Fruit fly (Drosophila melanogaster) S2 (cell line): ENCODE results near the gene CG18789.

Experiments
- CG8478 ChIP-seq: fragments of >200 bp; optimal IDR thresholded peaks from 2 replicates; lab custom pipeline; 2018
- CTCF ChIP-seq, 2 experiments: fragments of >200 bp; optimal IDR thresholded peaks; 2 replicates each; lab custom pipeline; 2018

CG18789 gene

DNA sequence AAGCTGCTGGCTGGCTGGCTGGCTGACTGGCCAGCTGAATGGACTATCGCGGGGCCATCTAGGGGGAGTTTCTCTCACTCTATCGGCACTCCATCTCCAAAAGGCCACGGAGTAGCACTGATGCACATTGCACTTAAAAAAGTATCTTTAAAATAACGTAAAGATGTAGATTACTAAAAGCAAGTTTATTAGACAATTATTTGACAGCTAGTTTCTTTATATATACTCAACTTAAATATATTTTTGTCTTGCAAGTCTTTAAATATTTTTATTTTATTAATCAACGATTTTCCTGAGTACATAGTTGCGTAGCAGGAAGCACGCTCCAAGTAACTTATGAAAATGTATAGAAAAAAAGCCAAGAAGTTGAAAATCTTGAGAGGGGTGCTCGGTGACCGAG is 18.3 kb downstream of the CG18789 start:
- no peak for TF ChIP-seq CG8478 (lab: Kevin White, UChicago)
- no peak for TF ChIP-seq CTCF (optimal IDR thresholded peaks at IDR 0.05; lab: Kevin White, UChicago)

DNA sequence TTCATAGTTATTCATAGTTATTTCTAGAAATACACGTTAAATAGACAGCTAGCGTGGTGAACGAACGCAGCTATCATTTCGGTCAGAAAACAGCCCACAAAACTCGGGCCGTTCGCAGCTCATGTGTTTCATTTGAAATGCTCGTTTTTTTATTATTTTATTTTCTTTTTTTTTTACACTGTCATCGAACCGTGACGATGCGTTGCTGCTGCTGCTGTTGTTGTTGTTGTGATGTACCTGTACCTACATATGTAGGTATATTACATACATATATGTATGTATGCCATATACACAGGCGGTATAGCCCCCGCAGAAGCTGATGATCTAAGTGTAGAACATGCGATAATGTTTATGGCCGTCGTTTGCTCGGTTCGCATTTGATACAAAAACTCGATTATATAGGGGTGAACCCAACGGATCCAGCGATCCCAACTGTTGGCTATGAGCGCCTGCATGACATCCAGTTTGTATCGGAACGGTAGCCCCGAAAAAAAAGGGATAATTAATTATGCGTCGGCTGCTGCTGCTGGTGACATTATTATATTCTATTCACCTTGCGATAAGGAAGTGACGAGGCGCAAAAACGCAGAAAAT is 22.0 kb downstream of the CG18789 start:
- TF ChIP-seq CG8478 (lab: Kevin White, UChicago) (no peak), CTCF (optimal IDR thresholded peaks at IDR 0.05; lab: Kevin White, UChicago) (no peak)

dm6 chr2L:11970853-11971397 is 24.3 kb downstream of the CG18789 start:
- TF ChIP-seq CG8478 (lab: Kevin White, UChicago): no peak
- TF ChIP-seq CTCF (optimal IDR thresholded peaks at IDR 0.05; lab: Kevin White, UChicago): no peak

DNA sequence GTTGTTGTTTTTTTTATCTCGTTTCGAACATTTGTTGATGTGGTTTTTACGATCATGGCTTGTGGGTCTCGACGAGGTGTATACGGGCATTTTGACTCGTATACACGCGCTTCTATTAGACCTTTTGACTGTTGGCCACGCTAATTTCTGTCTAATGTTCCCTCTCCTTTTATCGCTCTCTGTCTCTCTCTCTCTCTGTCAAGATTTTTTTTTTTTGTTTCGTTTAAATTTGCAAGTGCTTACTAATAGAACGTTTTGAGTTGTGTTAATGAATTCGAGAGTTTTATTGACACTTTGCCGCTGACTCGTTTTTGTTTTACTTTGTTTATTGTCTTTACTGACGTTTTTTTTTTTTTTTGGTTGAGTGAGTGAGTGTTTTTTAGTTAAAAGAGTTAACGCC is 24.9 kb downstream of the CG18789 start:
- no peak for TF ChIP-seq CG8478 (lab: Kevin White, UChicago)
- TF ChIP-seq CTCF (optimal IDR thresholded peaks at IDR 0.05; lab: Kevin White, UChicago): no peak

- TF ChIP-seq CTCF (optimal IDR thresholded peaks at IDR 0.05; lab: Kevin White, UChicago): no peak
- TF ChIP-seq CG8478 (lab: Kevin White, UChicago): no peak
These were observed 25.8 kb downstream of the CG18789 start for dm6 chr2L:11969424-11969823.

DNA sequence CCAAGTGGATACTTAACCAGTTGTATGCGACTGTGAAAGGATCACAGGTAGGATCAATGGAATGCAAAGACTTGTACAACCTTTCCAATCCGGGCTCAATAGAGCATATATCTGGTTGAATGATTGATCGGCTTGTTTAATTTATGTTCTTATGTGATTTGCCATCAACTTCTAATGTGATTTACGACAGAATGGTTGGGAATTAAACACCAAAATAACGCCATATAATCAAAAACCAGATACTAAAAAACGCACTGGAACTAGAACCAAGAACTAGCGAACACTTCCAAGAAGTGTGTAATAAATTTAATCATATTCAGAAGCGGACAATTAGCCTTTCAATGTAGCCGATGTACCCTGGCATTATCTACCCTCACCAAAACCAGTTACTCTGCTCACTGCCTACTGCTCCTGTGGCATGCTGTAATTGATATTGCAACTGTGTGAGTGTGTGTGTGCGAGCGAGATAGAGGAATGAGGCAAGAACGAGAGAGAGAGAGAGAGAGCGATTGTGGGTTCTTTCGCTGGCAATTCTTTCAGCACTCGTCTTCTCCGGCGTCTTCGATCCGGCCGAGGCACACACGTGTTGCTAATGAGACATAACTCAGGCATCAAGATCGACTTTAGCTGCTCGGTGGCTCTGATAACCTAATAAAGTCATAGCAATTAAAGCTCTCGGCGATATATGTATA is 26.5 kb downstream of the CG18789 start:
- TF ChIP-seq CG8478 (lab: Kevin White, UChicago) (no peak), CTCF (optimal IDR thresholded peaks at IDR 0.05; lab: Kevin White, UChicago) (no peak)

- TF ChIP-seq CTCF (optimal IDR thresholded peaks at IDR 0.05; lab: Kevin White, UChicago): no peak
- TF ChIP-seq CG8478 (lab: Kevin White, UChicago): no peak
These were observed 29.3 kb downstream of the CG18789 start for dm6 chr2L:11965610-11966594.

DNA sequence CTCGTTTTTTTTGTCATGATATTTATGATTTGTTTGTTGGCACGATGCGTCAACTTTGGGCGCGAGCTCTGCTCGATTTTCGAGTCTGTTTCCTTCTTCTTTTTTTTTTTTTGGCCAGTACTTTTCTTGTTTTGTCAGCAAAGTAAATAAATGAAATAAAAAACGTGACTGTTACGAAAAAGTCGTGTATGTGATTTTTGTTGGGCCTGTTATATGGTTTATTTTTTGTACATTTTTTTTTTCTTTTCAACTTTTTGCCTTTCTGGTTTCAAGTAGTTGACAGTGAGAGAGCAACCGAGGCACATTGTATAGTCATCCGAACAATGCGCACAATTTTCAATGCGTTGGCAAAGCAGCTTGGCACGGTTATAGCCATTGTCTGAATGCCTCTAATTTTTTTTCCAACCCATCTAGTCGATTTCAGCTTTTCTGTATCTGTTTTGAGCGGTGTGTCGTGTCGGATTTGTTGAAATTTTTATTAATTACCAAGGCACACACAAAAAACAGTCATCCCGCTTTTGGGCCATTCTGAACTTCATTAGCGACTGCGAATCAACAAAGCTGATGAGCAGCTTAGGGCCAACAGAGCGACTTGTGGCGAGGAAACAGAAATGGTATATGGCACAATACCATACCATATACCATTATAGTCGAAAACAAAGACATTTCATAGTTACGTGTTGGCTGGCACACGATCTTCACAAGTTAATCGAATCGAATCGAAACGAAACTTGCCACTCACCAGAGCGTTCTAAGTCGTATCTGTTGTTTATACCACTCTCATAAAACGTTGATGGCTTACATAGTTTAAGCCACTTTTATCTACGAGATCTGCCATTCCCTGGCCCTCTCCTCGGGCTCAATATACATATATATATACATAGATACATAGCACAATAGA is 31.6 kb downstream of the CG18789 start:
- TF ChIP-seq CG8478 (lab: Kevin White, UChicago): no peak
- TF ChIP-seq CTCF (optimal IDR thresholded peaks at IDR 0.05; lab: Kevin White, UChicago): no peak

- TF ChIP-seq CTCF (optimal IDR thresholded peaks at IDR 0.05; lab: Kevin White, UChicago): no peak
- no peak for TF ChIP-seq CG8478 (lab: Kevin White, UChicago)
These were observed 34.3 kb downstream of the CG18789 start for dm6 chr2L:11960909-11961308.

dm6 chr2L:11958729-11959128 is 36.5 kb downstream of the CG18789 start:
- TF ChIP-seq CG8478 (lab: Kevin White, UChicago): no peak
- no peak for TF ChIP-seq CTCF (optimal IDR thresholded peaks at IDR 0.05; lab: Kevin White, UChicago)

DNA sequence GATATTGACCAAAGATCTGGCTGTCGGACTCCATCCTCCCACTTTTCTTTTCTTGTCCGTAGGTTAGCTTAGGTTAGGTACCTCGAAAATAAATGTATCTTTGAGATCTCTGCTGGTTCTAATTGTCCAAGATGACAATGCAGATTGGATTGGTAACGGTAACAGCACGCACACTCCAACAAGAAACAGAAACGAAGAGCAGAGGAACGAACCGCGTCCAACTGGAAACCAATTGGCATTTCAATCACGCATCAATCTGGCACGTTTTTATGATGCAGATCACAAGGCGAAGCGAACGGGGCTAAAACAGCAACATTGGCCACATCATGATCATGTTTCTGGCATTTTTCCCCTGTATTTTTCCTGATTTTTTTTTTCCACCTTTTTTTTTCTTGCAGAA is 39.4 kb downstream of the CG18789 start:
- TF ChIP-seq CG8478 (lab: Kevin White, UChicago) (no peak), CTCF (optimal IDR thresholded peaks at IDR 0.05; lab: Kevin White, UChicago) (no peak)

dm6 chr2L:11949917-11950316 is 45.3 kb downstream of the CG18789 start:
- TF ChIP-seq CG8478 (lab: Kevin White, UChicago): no peak
- TF ChIP-seq CTCF (optimal IDR thresholded peaks at IDR 0.05; lab: Kevin White, UChicago): no peak

DNA sequence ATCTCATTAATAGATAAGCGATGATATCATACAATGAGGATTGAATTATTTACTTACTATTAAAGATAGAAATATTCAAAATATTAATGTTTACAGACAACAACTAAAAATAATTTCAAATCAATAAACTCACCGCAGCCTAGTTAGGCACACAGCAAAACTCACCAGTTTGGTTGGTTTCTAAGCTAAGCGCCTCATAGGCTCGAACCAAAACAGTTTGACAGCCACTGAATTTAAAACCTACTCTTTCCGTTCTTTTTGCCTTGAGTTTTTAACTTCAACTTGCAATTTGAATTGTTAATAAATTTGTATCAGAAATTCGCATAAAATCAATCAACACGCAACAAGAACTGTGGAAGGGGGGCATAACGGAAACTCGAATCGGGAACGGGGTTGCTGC is 46.8 kb downstream of the CG18789 start:
- peak; percentile 25 to 57 for TF ChIP-seq CTCF (optimal IDR thresholded peaks at IDR 0.05; lab: Kevin White, UChicago)
- no peak for TF ChIP-seq CG8478 (lab: Kevin White, UChicago)

DNA sequence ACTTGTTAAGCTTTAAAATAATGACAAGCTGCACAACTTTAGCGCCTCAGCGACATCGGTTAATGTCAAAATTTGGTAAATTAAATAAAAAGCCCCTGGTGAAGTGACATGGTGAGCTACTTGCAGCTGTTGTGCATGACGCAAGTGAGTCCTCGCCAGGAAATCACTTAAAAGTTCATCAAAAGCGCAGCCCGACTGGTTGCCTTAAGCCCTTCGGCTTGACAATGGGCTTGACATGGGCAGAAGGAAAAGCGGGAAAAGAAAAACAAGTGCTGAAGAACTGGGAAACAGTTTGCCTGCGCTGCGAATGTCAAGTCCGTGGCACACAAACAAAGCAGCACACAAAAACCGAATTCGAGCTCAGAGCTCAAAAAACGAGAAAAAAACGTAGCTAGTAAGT is 47.6 kb downstream of the CG18789 start, which contains the start of gene CG16964:
Gene CG16964, plus strand, starts transcription at position 301 of the 400 bp plus-strand sequence.
- no peak for TF ChIP-seq CG8478 (lab: Kevin White, UChicago)
- TF ChIP-seq CTCF (optimal IDR thresholded peaks at IDR 0.05; lab: Kevin White, UChicago): no peak
